Fruit fly (Drosophila melanogaster) whole organism, prepupa: ENCODE results near the gene GlyRS.

Source experiments
- Blimp-1 ChIP-seq: fragments of 200-800 bp; sonication (Bioruptor generic); optimal IDR thresholded peaks from 3 replicates; lab custom pipeline; 2017; ENCODE audit warnings: missing biosample characterization, missing genetic modification characterization, mild to moderate bottlenecking, moderate library complexity, missing genetic modification reagents
- CG11294 ChIP-seq: fragments of 200-800 bp; sonication (Bioruptor generic); IDR thresholded peaks from 2 replicates; pipeline ENCODE4 v1.3.6; 2022; ENCODE audit warnings: missing biosample characterization, missing genetic modification characterization
- CG11762 ChIP-seq: fragments of 200-800 bp; sonication (Bioruptor generic); optimal IDR thresholded peaks from 3 replicates; lab custom pipeline; 2016; ENCODE audit warnings: missing biosample characterization, missing genetic modification characterization; ENCODE audit not compliant: insufficient read depth
- CG16779 ChIP-seq: fragments of 200-800 bp; sonication (Bioruptor generic); optimal IDR thresholded peaks from 3 replicates; lab custom pipeline; 2017; ENCODE audit warnings: missing biosample characterization, mild to moderate bottlenecking, missing genetic modification characterization
- CG3032 ChIP-seq: fragments of 200-800 bp; optimal IDR thresholded peaks from 2 replicates; lab custom pipeline; 2019; ENCODE audit warnings: missing biosample characterization, mild to moderate bottlenecking, missing genetic modification characterization, moderate library complexity
- CG31627 ChIP-seq: fragments of 200-800 bp; sonication (Bioruptor generic); optimal IDR thresholded peaks from 3 replicates; lab custom pipeline; 2016; ENCODE audit warnings: missing biosample characterization, missing genetic modification characterization
- CG3919 ChIP-seq: fragments of 200-800 bp; sonication (Bioruptor generic); optimal IDR thresholded peaks from 3 replicates; lab custom pipeline; 2016; ENCODE audit warnings: missing biosample characterization, missing genetic modification characterization
- CG4318 ChIP-seq: fragments of 200-800 bp; sonication (Bioruptor generic); optimal IDR thresholded peaks from 3 replicates; lab custom pipeline; 2017; ENCODE audit warnings: missing biosample characterization, mild to moderate bottlenecking, missing genetic modification characterization
- CG6163 ChIP-seq: fragments of 200-800 bp; sonication (Bioruptor generic); IDR thresholded peaks from 3 replicates; pipeline ENCODE4 v1.3.6; 2022; ENCODE audit warnings: missing biosample characterization, missing genetic modification characterization
- CG6276 ChIP-seq: fragments of 200-800 bp; sonication (Bioruptor generic); optimal IDR thresholded peaks from 2 replicates; lab custom pipeline; 2017; ENCODE audit warnings: missing biosample characterization, mild to moderate bottlenecking, missing genetic modification characterization
- CG6854 ChIP-seq: fragments of 200-800 bp; sonication (Bioruptor generic); optimal IDR thresholded peaks from 2 replicates; lab custom pipeline; 2017; ENCODE audit warnings: missing biosample characterization, mild to moderate bottlenecking, missing genetic modification characterization
- CG7368 ChIP-seq: fragments of 200-800 bp; sonication (Bioruptor generic); optimal IDR thresholded peaks from 3 replicates; lab custom pipeline; 2016; ENCODE audit warnings: missing biosample characterization, missing genetic modification characterization
- CG8319 ChIP-seq: fragments of 200-800 bp; sonication (Bioruptor generic); optimal IDR thresholded peaks from 3 replicates; lab custom pipeline; 2016; ENCODE audit warnings: missing biosample characterization, missing genetic modification characterization
- CG9139 ChIP-seq: fragments of 200-800 bp; sonication (Bioruptor generic); optimal IDR thresholded peaks from 3 replicates; lab custom pipeline; 2017; ENCODE audit warnings: missing biosample characterization, mild to moderate bottlenecking, missing genetic modification characterization
- Eip75B ChIP-seq: fragments of 200-800 bp; sonication (Bioruptor generic); optimal IDR thresholded peaks from 3 replicates; lab custom pipeline; 2016; ENCODE audit warnings: missing biosample characterization, missing genetic modification characterization
- Eip78C ChIP-seq: fragments of 200-800 bp; sonication (Bioruptor generic); peaks from one replicate; lab custom pipeline; 2016; ENCODE audit warnings: missing biosample characterization, missing genetic modification characterization
- Eip93F ChIP-seq: fragments of 200-800 bp; sonication (Bioruptor generic); optimal IDR thresholded peaks from 2 replicates; lab custom pipeline; 2016; ENCODE audit warnings: missing biosample characterization, mild to moderate bottlenecking, missing genetic modification characterization
- Ets21C ChIP-seq: fragments of 200-800 bp; sonication (Bioruptor generic); optimal IDR thresholded peaks from 3 replicates; lab custom pipeline; 2016; ENCODE audit warnings: missing biosample characterization, missing genetic modification characterization
- Gug ChIP-seq: fragments of 200-800 bp; sonication (Bioruptor generic); IDR thresholded peaks from 2 replicates; pipeline ENCODE4 v1.3.6; 2022; ENCODE audit warnings: missing biosample characterization, missing genetic modification characterization
- Hr38 ChIP-seq: sonication (Bioruptor generic); optimal IDR thresholded peaks from 2 replicates; lab custom pipeline; 2016; ENCODE audit warnings: missing biosample characterization, missing genetic modification characterization
- OdsH ChIP-seq: fragments of 200-800 bp; sonication (Bioruptor generic); optimal IDR thresholded peaks from 3 replicates; lab custom pipeline; 2016; ENCODE audit warnings: missing biosample characterization, missing genetic modification characterization
- Smox ChIP-seq: fragments of 200-800 bp; sonication (Bioruptor generic); optimal IDR thresholded peaks from 3 replicates; lab custom pipeline; 2016; ENCODE audit warnings: missing biosample characterization, missing genetic modification characterization
- Sox102F ChIP-seq: fragments of 200-800 bp; sonication (Bioruptor generic); optimal IDR thresholded peaks from 2 replicates; lab custom pipeline; 2016; ENCODE audit warnings: missing biosample characterization, mild to moderate bottlenecking, missing genetic modification characterization
- Sox15 ChIP-seq: fragments of 200-800 bp; sonication (Bioruptor generic); optimal IDR thresholded peaks from 3 replicates; lab custom pipeline; 2016; ENCODE audit warnings: missing biosample characterization, missing genetic modification characterization
- dac ChIP-seq: fragments of 200-800 bp; sonication (Bioruptor generic); optimal IDR thresholded peaks from 2 replicates; lab custom pipeline; 2017; ENCODE audit warnings: missing biosample characterization, mild to moderate bottlenecking, missing genetic modification characterization
- dsx ChIP-seq: fragments of 200-800 bp; optimal IDR thresholded peaks from 3 replicates; lab custom pipeline; 2019; ENCODE audit warnings: missing biosample characterization, mild to moderate bottlenecking, missing genetic modification characterization, moderate library complexity; ENCODE audit not compliant: poor library complexity, severe bottlenecking
- eg ChIP-seq: fragments of 200-800 bp; sonication (Bioruptor generic); IDR thresholded peaks from 3 replicates; pipeline ENCODE4 v1.3.6; 2022; ENCODE audit warnings: missing biosample characterization, missing genetic modification characterization
- fd59A ChIP-seq: fragments of 200-800 bp; sonication (Bioruptor generic); optimal IDR thresholded peaks from 2 replicates; lab custom pipeline; 2017; ENCODE audit warnings: missing biosample characterization, mild to moderate bottlenecking, missing genetic modification characterization, missing genetic modification reagents
- lz ChIP-seq: fragments of 200-800 bp; sonication (Bioruptor generic); optimal IDR thresholded peaks from 3 replicates; lab custom pipeline; 2016; ENCODE audit warnings: missing biosample characterization, missing genetic modification characterization
- net ChIP-seq: fragments of 200-800 bp; sonication (Bioruptor generic); optimal IDR thresholded peaks from 3 replicates; lab custom pipeline; 2016; ENCODE audit warnings: missing biosample characterization, missing genetic modification characterization
- pdm3 ChIP-seq: fragments of 200-800 bp; sonication (Bioruptor generic); optimal IDR thresholded peaks from 3 replicates; lab custom pipeline; 2016; ENCODE audit warnings: missing biosample characterization, missing genetic modification characterization
- salr ChIP-seq, 2 experiments: fragments of 200-800 bp; sonication (Bioruptor generic); optimal IDR thresholded peaks; 3 replicates each; lab custom pipeline; 2016 to 2018; ENCODE audit warnings: missing biosample characterization in 2 of 2, missing genetic modification characterization in 2 of 2, mild to moderate bottlenecking in 1 of 2
- spab ChIP-seq: fragments of 200-800 bp; sonication (Bioruptor generic); optimal IDR thresholded peaks from 2 replicates; lab custom pipeline; 2017; ENCODE audit warnings: missing biosample characterization, mild to moderate bottlenecking, missing genetic modification characterization, missing genetic modification reagents
- ss ChIP-seq, 2 experiments: fragments of 200-800 bp; sonication (Bioruptor generic); optimal IDR thresholded peaks; 2 replicates in 1 of 2; 3 replicates in 1 of 2; lab custom pipeline; 2017 to 2018; ENCODE audit warnings: mild to moderate bottlenecking in 2 of 2, missing biosample characterization in 2 of 2, missing genetic modification characterization in 2 of 2, moderate library complexity in 1 of 2

Gene GlyRS

dm6 chr3L:15104849-15105555 lies 10.1 kb downstream of the GlyRS start (continued):
- peak; percentile 85 for TF ChIP-seq CG16779 (tag; lab: Kevin White, UChicago)
- TF ChIP-seq Sox102F (GFP tag; lab: Kevin White, UChicago) = peak; percentile 95
- peak; percentile 87 for TF ChIP-seq dac (GFP tag; lab: Kevin White, UChicago)
- TF ChIP-seq Blimp-1 = no peak
- TF ChIP-seq spab = peak; percentile 85
- peak; percentile 91 for TF ChIP-seq net (GFP tag; lab: Kevin White, UChicago)
- TF ChIP-seq CG8319 (GFP tag; lab: Kevin White, UChicago) = peak; percentile 80
- peak; percentile 89 for TF ChIP-seq CG3919 (GFP tag; lab: Kevin White, UChicago)
- TF ChIP-seq OdsH (GFP tag; lab: Kevin White, UChicago) = peak; percentile 95
- peak; percentile 92 for TF ChIP-seq Smox (GFP tag; lab: Kevin White, UChicago)
- peak; percentile 78 to 90 for TF ChIP-seq salr (GFP tag; optimal IDR thresholded peaks at IDR 0.05; lab: Kevin White, UChicago)
- TF ChIP-seq CG31627 (GFP tag; lab: Kevin White, UChicago) = peak; percentile 96
- peak; percentile 90 for TF ChIP-seq CG3032 (tag; lab: Kevin White, UChicago)
- TF ChIP-seq CG4318 = peak; percentile 93
- peak; percentile 95 for TF ChIP-seq pdm3 (GFP tag; lab: Kevin White, UChicago)
- peak; percentile 88 for TF ChIP-seq Eip93F (GFP tag; lab: Kevin White, UChicago)
- peak; percentile 92 for TF ChIP-seq Ets21C
- peak; percentile 95 for TF ChIP-seq lz
- TF ChIP-seq fd59A (GFP tag; lab: Kevin White, UChicago) = peak; percentile 91

DNA sequence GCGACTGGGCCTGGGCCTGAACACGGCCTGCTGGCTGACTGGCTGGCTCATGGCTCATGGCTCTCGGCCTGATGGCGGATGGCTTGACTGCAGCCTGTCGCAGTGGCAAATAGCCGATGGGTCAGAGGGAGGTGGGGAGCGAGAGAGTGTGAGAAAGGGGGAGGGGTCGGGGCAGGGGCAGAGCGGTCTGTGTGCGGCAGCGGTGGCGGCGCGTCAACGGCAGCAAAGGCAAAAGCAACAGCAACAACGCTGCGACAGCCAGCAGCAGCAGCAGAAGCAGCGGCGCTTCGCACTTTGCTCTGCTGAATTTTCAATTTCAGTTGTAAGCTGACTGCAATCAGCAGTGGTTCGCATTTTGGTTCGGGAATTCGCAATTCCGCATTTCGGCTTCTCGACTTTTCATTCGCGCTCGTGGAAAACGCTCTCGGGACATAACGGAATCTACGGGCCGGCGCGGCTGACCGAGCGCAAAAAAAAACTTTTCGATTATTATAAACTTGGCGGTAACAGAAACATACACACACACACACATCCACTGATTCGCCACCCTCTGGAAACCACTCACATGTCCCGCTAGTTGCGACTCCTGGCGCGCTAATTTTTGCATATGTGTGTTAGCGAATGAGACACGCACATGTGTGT lies 10.7 kb downstream of the GlyRS start, which contains the start of gene CG45071:
TSS of gene CG45071 (plus strand) at position 317 of the 642 bp plus-strand sequence.
- TF ChIP-seq Eip75B (GFP tag; lab: Kevin White, UChicago) = no peak
- TF ChIP-seq CG6854 (GFP tag; lab: Kevin White, UChicago) = peak; percentile 100
- TF ChIP-seq eg (GFP tag; lab: Robert Waterston, UW) = peak; percentile 10; the same call in 1 of the 3 replicates
- no peak for TF ChIP-seq fd59A (GFP tag; lab: Kevin White, UChicago)
- TF ChIP-seq CG3032 (tag; lab: Kevin White, UChicago) = no peak
- TF ChIP-seq Gug = 0 out of 2 replicates have a peak, but pooled peaks have one; percentile 24
- TF ChIP-seq CG9139 (GFP tag; lab: Kevin White, UChicago) = no peak
- peak; percentile 3 for TF ChIP-seq CG6276 (GFP tag; lab: Kevin White, UChicago)
- no peak for TF ChIP-seq OdsH (GFP tag; lab: Kevin White, UChicago)
- TF ChIP-seq CG11762 (GFP tag; lab: Kevin White, UChicago) = no peak
- TF ChIP-seq Blimp-1 = peak; percentile 49
- TF ChIP-seq Sox15 (GFP tag; lab: Kevin White, UChicago) = no peak
- peak in 1 of 2 experiments; percentile 48 for TF ChIP-seq ss (GFP tag; optimal IDR thresholded peaks at IDR 0.05; lab: Kevin White, UChicago)
- TF ChIP-seq salr (GFP tag; optimal IDR thresholded peaks at IDR 0.05; lab: Kevin White, UChicago) = no peak
- no peak for TF ChIP-seq CG7368 (GFP tag; lab: Kevin White, UChicago)
- TF ChIP-seq Hr38 (GFP tag; lab: Kevin White, UChicago) = no peak
- TF ChIP-seq CG11294 (GFP tag; lab: Robert Waterston, UW) = no peak
- TF ChIP-seq Eip78C (GFP tag; lab: Kevin White, UChicago) = peak; percentile 54
- TF ChIP-seq CG6163 = no peak; the same call in 2 of the 3 replicates

- peak; percentile 8 for TF ChIP-seq dsx (GFP tag; lab: Kevin White, UChicago)
- no peak for TF ChIP-seq lz
- peak; percentile 99 for TF ChIP-seq CG6854 (GFP tag; lab: Kevin White, UChicago)
- TF ChIP-seq Eip78C (GFP tag; lab: Kevin White, UChicago) = no peak
- TF ChIP-seq dac (GFP tag; lab: Kevin White, UChicago) = no peak
These were observed 12.3 kb downstream of the GlyRS start for dm6 chr3L:15107158-15107775.
